Fruit fly (Drosophila melanogaster) whole organism, adult: ENCODE results near the gene CG13605.

Source experiments
- CG7101 ChIP-seq: fragments of 200-800 bp; sonication (Bioruptor generic); optimal IDR thresholded peaks from 2 replicates; lab custom pipeline; 2018; ENCODE audit warnings: missing biosample characterization, mild to moderate bottlenecking, missing genetic modification characterization, moderate library complexity
- Clk ChIP-seq: fragments of 200-800 bp; sonication (Bioruptor generic); optimal IDR thresholded peaks from 2 replicates; lab custom pipeline; 2017; ENCODE audit warnings: missing biosample characterization, missing genetic modification characterization
- kay ChIP-seq: fragments of 200-800 bp; sonication (Bioruptor generic); peaks from one replicate; lab custom pipeline; 2016; ENCODE audit warnings: missing biosample characterization, missing genetic modification characterization, borderline replicate concordance

- peak; percentile 78 for TF ChIP-seq CG7101 (tag; lab: Kevin White, UChicago)
- no peak for TF ChIP-seq kay (GFP tag; lab: Kevin White, UChicago)
- TF ChIP-seq Clk (GFP tag; lab: Kevin White, UChicago), result no peak
Measured at dm6 chr3R:24106059-24106631, 6.0 kb downstream of the CG13605 start.
